Fruit fly (Drosophila melanogaster): ENCODE measurements around the gene fy.

The fy gene

dm6 chr2L:8370364-8371326 lies 32.4 kb downstream of the fy start, which contains the start of gene CG17292 (continued):
- TF ChIP-seq lola (GFP tag; optimal IDR thresholded peaks at IDR 0.05) (no peak), Stat92E (GFP tag; optimal IDR thresholded peaks at IDR 0.05) (no peak), CG3065 (GFP tag; optimal IDR thresholded peaks at IDR 0.05) (no peak), D19B (GFP tag; optimal IDR thresholded peaks at IDR 0.05) (no peak), aop (GFP tag; IDR thresholded peaks at IDR 0.05) (no peak), CG2875 (GFP tag; optimal IDR thresholded peaks at IDR 0.05) (peak; percentile 43), amos (GFP tag; IDR thresholded peaks at IDR 0.05; ENCODE audit: partially characterized antibody) (peak; percentile 94), CG10462 (GFP tag; optimal IDR thresholded peaks at IDR 0.05) (no peak), CG1529 (GFP tag; optimal IDR thresholded peaks at IDR 0.05) (no peak), Oli (tag; optimal IDR thresholded peaks at IDR 0.05) (no peak), ase (GFP tag; IDR thresholded peaks at IDR 0.05) (peak; percentile 62; the same call in 1 of the 3 replicates), ttk (GFP tag; IDR thresholded peaks at IDR 0.05) (no peak; the same call in 1 of the 2 replicates), CG18262 (tag; optimal IDR thresholded peaks at IDR 0.05) (no peak), CG3281 (GFP tag; optimal IDR thresholded peaks at IDR 0.05) (peak; percentile 43), Eip74EF (GFP tag; optimal IDR thresholded peaks at IDR 0.05) (peak in 1 of 2 experiments; percentile 48), ash1 (GFP tag; optimal IDR thresholded peaks at IDR 0.05) (no peak), CG4424 (GFP tag; optimal IDR thresholded peaks at IDR 0.05) (no peak), ken (GFP tag; IDR thresholded peaks at IDR 0.05) (peak; percentile 62; the same call in 2 of the 3 replicates), Hr78 (GFP tag; optimal IDR thresholded peaks at IDR 0.05) (peak in 1 of 2 experiments; percentile 73), Drgx (GFP tag; IDR thresholded peaks at IDR 0.05) (peak; percentile 58), CG6254 (GFP tag; optimal IDR thresholded peaks at IDR 0.05) (peak; percentile 10), psq (GFP tag; optimal IDR thresholded peaks at IDR 0.05) (no peak), chif (GFP tag; optimal IDR thresholded peaks at IDR 0.05) (no peak), Oaz (GFP tag; IDR thresholded peaks at IDR 0.05) (peak; percentile 24; the same call in 1 of the 2 replicates)

dm6 chr2L:8365701-8366643 lies 37.1 kb downstream of the fy start, which contains the start of gene Pp2A-29B:
Gene Pp2A-29B, plus strand, starts transcription at chr2L:8366038.
- no peak for TF ChIP-seq CG12071 (GFP tag; optimal IDR thresholded peaks at IDR 0.05)
- peak; percentile 92 for TF ChIP-seq Sry-δ (GFP tag; optimal IDR thresholded peaks at IDR 0.05)
- TF ChIP-seq gro (GFP tag; optimal IDR thresholded peaks at IDR 0.05), result no peak
- peak; percentile 100 for TF ChIP-seq knrl (GFP tag; IDR thresholded peaks at IDR 0.05; ENCODE audit: partially characterized antibody)
- no peak for TF ChIP-seq Rx (GFP tag; IDR thresholded peaks at IDR 0.05)
- TF ChIP-seq tio (GFP tag; optimal IDR thresholded peaks at IDR 0.05), result peak; percentile 12
- no peak for TF ChIP-seq pan (optimal IDR thresholded peaks at IDR 0.05)
- no peak for TF ChIP-seq pan (GFP tag; optimal IDR thresholded peaks at IDR 0.05 in 1 of 2, IDR thresholded peaks at IDR 0.05 in 1 of 2)
- peak; percentile 80 for TF ChIP-seq Dp (GFP tag; optimal IDR thresholded peaks at IDR 0.05)
- TF ChIP-seq Nf-YA (GFP tag; IDR thresholded peaks at IDR 0.05), result no peak
- no peak for TF ChIP-seq CG18764 (GFP tag; optimal IDR thresholded peaks at IDR 0.05)
- TF ChIP-seq bsh (GFP tag; optimal IDR thresholded peaks at IDR 0.05), result no peak
- TF ChIP-seq CG12391 (tag; optimal IDR thresholded peaks at IDR 0.05), result peak; percentile 54
- no peak for TF ChIP-seq CG9876 (GFP tag; optimal IDR thresholded peaks at IDR 0.05)
- TF ChIP-seq CG18619 (GFP tag; optimal IDR thresholded peaks at IDR 0.05), result peak; percentile 27
- peak; percentile 98 for TF ChIP-seq unc-4 (GFP tag; IDR thresholded peaks at IDR 0.05; ENCODE audit: partially characterized antibody)
- TF ChIP-seq CG3163 (GFP tag; optimal IDR thresholded peaks at IDR 0.05), result no peak
- TF ChIP-seq cg (GFP tag; optimal IDR thresholded peaks at IDR 0.05), result peak; percentile 98
- no peak for TF ChIP-seq Jarid2 (GFP tag; optimal IDR thresholded peaks at IDR 0.05)
- TF ChIP-seq Meics (GFP tag; optimal IDR thresholded peaks at IDR 0.05), result no peak
- no peak for TF ChIP-seq sim (GFP tag; IDR thresholded peaks at IDR 0.05)
